Worm (Caenorhabditis elegans): ENCODE measurements around the gene clec-36.

ce11 chrV:16831310-16831709, 17.1 kb downstream of the clec-36 start:
- no peak for TF ChIP-seq ceh-28 (tag; optimal IDR thresholded peaks at IDR 0.05)
- TF ChIP-seq ama-1 (optimal IDR thresholded peaks at IDR 0.05): no peak
- no peak for TF ChIP-seq egl-27 (tag; optimal IDR thresholded peaks at IDR 0.05)
- TF ChIP-seq R02D3.7 (tag; optimal IDR thresholded peaks at IDR 0.05): no peak
- no peak for TF ChIP-seq nhr-237 (tag; optimal IDR thresholded peaks at IDR 0.05)
- TF ChIP-seq ces-1 (GFP tag; optimal IDR thresholded peaks at IDR 0.05): no peak
- no peak for TF ChIP-seq daf-12 (tag; optimal IDR thresholded peaks at IDR 0.05)
- no peak for TF ChIP-seq nhr-6 (tag; optimal IDR thresholded peaks at IDR 0.05)
